Fruit fly (Drosophila melanogaster): ENCODE data around the gene CG17839.

- no peak for TF ChIP-seq CG13204 (GFP tag; optimal IDR thresholded peaks at IDR 0.05)
- TF ChIP-seq rn (GFP tag; IDR thresholded peaks at IDR 0.05): no peak
- no peak for TF ChIP-seq CG10348 (GFP tag; IDR thresholded peaks at IDR 0.05)
- TF ChIP-seq CG14655 (GFP tag; optimal IDR thresholded peaks at IDR 0.05): no peak
- no peak for TF ChIP-seq EcR (GFP tag; optimal IDR thresholded peaks at IDR 0.05)
- TF ChIP-seq D1 (tag; optimal IDR thresholded peaks at IDR 0.05): no peak
- TF ChIP-seq CG8159 (tag; optimal IDR thresholded peaks at IDR 0.05): no peak
- TF ChIP-seq CG34367 (tag; optimal IDR thresholded peaks at IDR 0.05): no peak
- no peak for TF ChIP-seq CG32121 (GFP tag; IDR thresholded peaks at IDR 0.05)
- TF ChIP-seq Pif1B (GFP tag; optimal IDR thresholded peaks at IDR 0.05): no peak
- no peak for TF ChIP-seq CG4496 (GFP tag; IDR thresholded peaks at IDR 0.05)
- no peak for TF ChIP-seq Pif1A (GFP tag; optimal IDR thresholded peaks at IDR 0.05)
- no peak for TF ChIP-seq CG17806 (tag; optimal IDR thresholded peaks at IDR 0.05)
- no peak for TF ChIP-seq Ets98B (GFP tag; IDR thresholded peaks at IDR 0.05)
Observed at dm6 chr3L:14783363-14783627, 21.6 kb upstream of the CG17839 start.

All from whole organism, pupa.